Fruit fly (Drosophila melanogaster) whole organism, embryonic: ENCODE measurements around the gene Cdc14.
A peak's percentile ranks its signal among the peaks of the same experiment; 100 is the strongest.

Experiments used
- CG10274 ChIP-seq: fragments of 200-800 bp; sonication (Bioruptor generic); optimal IDR thresholded peaks from 3 replicates; lab custom pipeline; 2017; ENCODE audit warnings: missing biosample characterization, mild to moderate bottlenecking, missing genetic modification characterization
- CG10543 ChIP-seq: fragments of 200-800 bp; sonication (Bioruptor generic); optimal IDR thresholded peaks from 3 replicates; lab custom pipeline; 2017; ENCODE audit warnings: missing biosample characterization, mild to moderate bottlenecking, missing genetic modification characterization, moderate library complexity
- CG10654 ChIP-seq: fragments of 200-800 bp; sonication (Bioruptor generic); optimal IDR thresholded peaks from 2 replicates; lab custom pipeline; 2016; ENCODE audit warnings: missing biosample characterization, missing genetic modification characterization
- CG11560 ChIP-seq: fragments of 200-800 bp; sonication (Bioruptor generic); IDR thresholded peaks from 3 replicates; pipeline ENCODE4 v1.3.6; 2022; ENCODE audit warnings: missing biosample characterization, missing genetic modification characterization
- CG12071 ChIP-seq: fragments of 200-800 bp; sonication (Bioruptor generic); optimal IDR thresholded peaks from 3 replicates; lab custom pipeline; 2018; ENCODE audit warnings: missing biosample characterization, mild to moderate bottlenecking, missing genetic modification characterization
- CG13123 ChIP-seq: fragments of 200-800 bp; sonication (Bioruptor generic); optimal IDR thresholded peaks from 2 replicates; lab custom pipeline; 2016; ENCODE audit warnings: missing biosample characterization, missing genetic modification characterization
- CG14014 ChIP-seq: fragments of 200-800 bp; sonication (Bioruptor generic); IDR thresholded peaks from 2 replicates; pipeline ENCODE4 v1.3.6; 2022; ENCODE audit warnings: missing biosample characterization, missing genetic modification characterization
- CG14667 ChIP-seq: fragments of 200-800 bp; sonication (Bioruptor generic); IDR thresholded peaks from 2 replicates; pipeline ENCODE4 v1.3.6; 2022; ENCODE audit warnings: missing biosample characterization, missing genetic modification characterization
- CG14965 ChIP-seq: fragments of 200-800 bp; sonication (Bioruptor generic); optimal IDR thresholded peaks from 2 replicates; lab custom pipeline; 2016; ENCODE audit warnings: missing biosample characterization, missing genetic modification characterization, borderline replicate concordance
- CG15269 ChIP-seq: fragments of 200-800 bp; sonication (Bioruptor generic); optimal IDR thresholded peaks from 2 replicates; lab custom pipeline; 2018; ENCODE audit warnings: missing biosample characterization, mild to moderate bottlenecking, missing genetic modification characterization, moderate library complexity
- CG15696 ChIP-seq: fragments of 200-800 bp; sonication (Bioruptor generic); optimal IDR thresholded peaks from 2 replicates; lab custom pipeline; 2019; ENCODE audit warnings: missing biosample characterization, mild to moderate bottlenecking, missing genetic modification characterization, moderate library complexity
- CG17186 ChIP-seq: fragments of 200-800 bp; sonication (Bioruptor generic); optimal IDR thresholded peaks from 3 replicates; lab custom pipeline; 2017; ENCODE audit warnings: missing biosample characterization, missing genetic modification reagents, missing genetic modification characterization
- CG2678 ChIP-seq: fragments of 200-800 bp; sonication (Bioruptor generic); optimal IDR thresholded peaks from 3 replicates; lab custom pipeline; 2019; ENCODE audit warnings: missing biosample characterization, mild to moderate bottlenecking, missing genetic modification characterization, moderate library complexity
- CG2875 ChIP-seq: fragments of 200-800 bp; sonication (Bioruptor generic); optimal IDR thresholded peaks from 2 replicates; lab custom pipeline; 2017; ENCODE audit warnings: missing biosample characterization, mild to moderate bottlenecking, missing genetic modification characterization, missing genetic modification reagents
- CG42726 ChIP-seq: fragments of 200-800 bp; sonication (Bioruptor generic); IDR thresholded peaks from 2 replicates; pipeline ENCODE4 v1.3.6; 2022; ENCODE audit warnings: missing biosample characterization, missing genetic modification characterization; ENCODE audit not compliant: partially characterized antibody
- CG6254 ChIP-seq: fragments of 200-800 bp; sonication (Bioruptor generic); optimal IDR thresholded peaks from 3 replicates; lab custom pipeline; 2017; ENCODE audit warnings: mild to moderate bottlenecking, missing biosample characterization, missing genetic modification reagents, missing genetic modification characterization
- CG6765 ChIP-seq: fragments of 200-800 bp; sonication (Bioruptor generic); optimal IDR thresholded peaks from 3 replicates; lab custom pipeline; 2017; ENCODE audit warnings: missing biosample characterization, mild to moderate bottlenecking, missing genetic modification characterization
- CG7839 ChIP-seq: fragments of 200-800 bp; sonication (Bioruptor generic); optimal IDR thresholded peaks from 3 replicates; lab custom pipeline; 2018; ENCODE audit warnings: missing biosample characterization, mild to moderate bottlenecking, missing genetic modification characterization, moderate library complexity
- CG8281 ChIP-seq: fragments of 200-800 bp; sonication (Bioruptor generic); optimal IDR thresholded peaks from 2 replicates; lab custom pipeline; 2018; ENCODE audit warnings: missing biosample characterization, mild to moderate bottlenecking, missing genetic modification characterization, moderate library complexity
- CG8359 ChIP-seq: fragments of 200-800 bp; sonication (Bioruptor generic); optimal IDR thresholded peaks from 2 replicates; lab custom pipeline; 2017; ENCODE audit warnings: missing biosample characterization, mild to moderate bottlenecking, missing genetic modification characterization, borderline replicate concordance
- CG9727 ChIP-seq: fragments of 200-800 bp; sonication (Bioruptor generic); optimal IDR thresholded peaks from 3 replicates; lab custom pipeline; 2017; ENCODE audit warnings: missing biosample characterization, mild to moderate bottlenecking, missing genetic modification characterization
- CTCF ChIP-seq: fragments of 200-800 bp; sonication (Bioruptor generic); optimal IDR thresholded peaks from 2 replicates; lab custom pipeline; 2017; ENCODE audit warnings: missing biosample characterization, mild to moderate bottlenecking, missing genetic modification characterization, moderate library complexity
- CrebB ChIP-seq: fragments of 200-800 bp; sonication (Bioruptor generic); optimal IDR thresholded peaks from 3 replicates; lab custom pipeline; 2018; ENCODE audit warnings: missing biosample characterization, mild to moderate bottlenecking, missing genetic modification characterization
- D19A ChIP-seq: fragments of 200-800 bp; optimal IDR thresholded peaks from 3 replicates; lab custom pipeline; 2019; ENCODE audit warnings: missing biosample characterization, mild to moderate bottlenecking, missing genetic modification characterization, moderate library complexity
- Dad ChIP-seq: fragments of 200-800 bp; sonication (Bioruptor generic); optimal IDR thresholded peaks from 3 replicates; lab custom pipeline; 2016; ENCODE audit warnings: missing biosample characterization, missing genetic modification characterization
- Doc2 ChIP-seq: fragments of 200-800 bp; sonication (Bioruptor generic); IDR thresholded peaks from 2 replicates; pipeline ENCODE4 v1.3.6; 2022; ENCODE audit warnings: missing biosample characterization, missing genetic modification characterization
- Drgx ChIP-seq: fragments of 200-800 bp; sonication (Bioruptor generic); IDR thresholded peaks from 2 replicates; pipeline ENCODE4 v1.3.6; 2022; ENCODE audit warnings: missing biosample characterization, missing genetic modification characterization
- E2f2 ChIP-seq: fragments of 200-800 bp; sonication (Bioruptor generic); IDR thresholded peaks from 2 replicates; pipeline ENCODE4 v1.3.6; 2022; ENCODE audit warnings: missing biosample characterization, missing genetic modification characterization
- H15 ChIP-seq: fragments of 200-800 bp; sonication (Bioruptor generic); IDR thresholded peaks from 3 replicates; pipeline ENCODE4 v1.3.6; 2022; ENCODE audit warnings: missing biosample characterization, missing genetic modification characterization
- Jarid2 ChIP-seq: fragments of 200-800 bp; sonication (Bioruptor generic); optimal IDR thresholded peaks from 3 replicates; lab custom pipeline; 2017; ENCODE audit warnings: mild to moderate bottlenecking, missing biosample characterization, missing genetic modification reagents, missing genetic modification characterization
- Med ChIP-seq: fragments of 200-800 bp; sonication (Bioruptor generic); peaks from one replicate; lab custom pipeline; 2016; ENCODE audit warnings: missing biosample characterization, missing genetic modification characterization, mild to moderate bottlenecking, inconsistent platforms, moderate library complexity
- Meics ChIP-seq: fragments of 200-800 bp; sonication (Bioruptor generic); optimal IDR thresholded peaks from 2 replicates; lab custom pipeline; 2017; ENCODE audit warnings: missing biosample characterization, mild to moderate bottlenecking, missing genetic modification characterization
- NFAT ChIP-seq: fragments of 200-800 bp; sonication (Bioruptor generic); IDR thresholded peaks from 2 replicates; pipeline ENCODE4 v1.3.6; 2022; ENCODE audit warnings: missing biosample characterization, missing genetic modification characterization
- Nf-YA ChIP-seq: fragments of 200-800 bp; sonication (Bioruptor generic); IDR thresholded peaks from 2 replicates; pipeline ENCODE4 v1.3.6; 2022; ENCODE audit warnings: missing biosample characterization, missing genetic modification characterization
- Oli ChIP-seq: fragments of 200-800 bp; sonication (Bioruptor generic); optimal IDR thresholded peaks from 2 replicates; lab custom pipeline; 2018; ENCODE audit warnings: missing biosample characterization, mild to moderate bottlenecking, missing genetic modification characterization, moderate library complexity
- Pdp1 ChIP-seq, 2 experiments: fragments of 200-800 bp; sonication (Bioruptor generic); optimal IDR thresholded peaks; 3 replicates each; lab custom pipeline; 2016; ENCODE audit warnings: missing biosample characterization in 2 of 2, missing genetic modification characterization in 2 of 2, mild to moderate bottlenecking in 1 of 2, moderate library complexity in 1 of 2
- YL-1 ChIP-seq: fragments of 200-800 bp; sonication (Bioruptor generic); optimal IDR thresholded peaks from 3 replicates; lab custom pipeline; 2017; ENCODE audit warnings: missing biosample characterization, mild to moderate bottlenecking, missing genetic modification characterization
- ash1 ChIP-seq: fragments of 200-800 bp; sonication (Bioruptor generic); optimal IDR thresholded peaks from 2 replicates; lab custom pipeline; 2018; ENCODE audit warnings: missing biosample characterization, mild to moderate bottlenecking, missing genetic modification characterization
- bigmax ChIP-seq: fragments of 200-800 bp; sonication (Bioruptor generic); optimal IDR thresholded peaks from 2 replicates; lab custom pipeline; 2018; ENCODE audit warnings: missing biosample characterization, mild to moderate bottlenecking, missing genetic modification characterization
- gsb ChIP-seq: fragments of 200-800 bp; sonication (Bioruptor generic); IDR thresholded peaks from 2 replicates; pipeline ENCODE4 v1.3.6; 2022; ENCODE audit warnings: missing biosample characterization, missing genetic modification characterization
- gsb-n ChIP-seq: fragments of 200-800 bp; sonication (Bioruptor generic); optimal IDR thresholded peaks from 3 replicates; lab custom pipeline; 2018; ENCODE audit warnings: missing biosample characterization, mild to moderate bottlenecking, missing genetic modification characterization
- her ChIP-seq: fragments of 200-800 bp; sonication (Bioruptor generic); optimal IDR thresholded peaks from 2 replicates; lab custom pipeline; 2016; ENCODE audit warnings: missing biosample characterization, missing genetic modification characterization
- kah ChIP-seq: fragments of 200-800 bp; sonication (Bioruptor generic); optimal IDR thresholded peaks from 2 replicates; lab custom pipeline; 2018; ENCODE audit warnings: missing biosample characterization, mild to moderate bottlenecking, missing genetic modification characterization
- lov ChIP-seq, 2 experiments: fragments of 200-800 bp in 1 of 2; fragments of >200 bp in 1 of 2; sonication (Bioruptor generic) in 1 of 2; IDR thresholded peaks in 1 of 2; optimal IDR thresholded peaks in 1 of 2; 2 replicates in 1 of 2; 3 replicates in 1 of 2; pipeline versions ENCODE4 v1.3.6 to Lab custom; 2017 to 2022; ENCODE audit warnings: missing biosample characterization in 1 of 2, missing genetic modification characterization in 1 of 2
- org-1 ChIP-seq: fragments of 200-800 bp; sonication (Bioruptor generic); optimal IDR thresholded peaks from 2 replicates; lab custom pipeline; 2017; ENCODE audit warnings: missing biosample characterization, missing genetic modification characterization
- pb ChIP-seq: fragments of 200-800 bp; sonication (Bioruptor generic); optimal IDR thresholded peaks from 3 replicates; lab custom pipeline; 2016; ENCODE audit warnings: missing biosample characterization, missing genetic modification characterization
- sob ChIP-seq: fragments of 200-800 bp; sonication (Bioruptor generic); IDR thresholded peaks from 2 replicates; pipeline ENCODE4 v1.3.6; 2022; ENCODE audit warnings: missing biosample characterization, missing genetic modification characterization
- sr ChIP-seq: fragments of 200-800 bp; sonication (Bioruptor generic); IDR thresholded peaks from 3 replicates; pipeline ENCODE4 v1.3.6; 2022; ENCODE audit warnings: missing biosample characterization, missing genetic modification characterization
- tio ChIP-seq: fragments of 200-800 bp; sonication (Bioruptor generic); optimal IDR thresholded peaks from 2 replicates; lab custom pipeline; 2017; ENCODE audit warnings: missing biosample characterization, missing genetic modification characterization, inconsistent platforms
- z ChIP-seq: fragments of 200-800 bp; sonication (Bioruptor generic); IDR thresholded peaks from 3 replicates; pipeline ENCODE4 v1.3.6; 2022; ENCODE audit warnings: missing biosample characterization, missing genetic modification characterization

Cdc14 gene

dm6 chr2L:7813357-7813756, 2.9 kb upstream of the Cdc14 start (continued):
- peak; percentile 56 for TF ChIP-seq ash1 (GFP tag; lab: Kevin White, UChicago)
- peak; percentile 22 for TF ChIP-seq gsb-n (tag; lab: Kevin White, UChicago)
- peak; percentile 24 for TF ChIP-seq bigmax (GFP tag; lab: Kevin White, UChicago)
- TF ChIP-seq CG8359: peak; percentile 42
- peak; percentile 61; the same call in 1 of the 2 replicates for TF ChIP-seq CG14014 (GFP tag; lab: Robert Waterston, UW)
- TF ChIP-seq CG2875 (GFP tag; lab: Kevin White, UChicago): peak; percentile 35
- peak; percentile 26 for TF ChIP-seq CG17186 (GFP tag; lab: Kevin White, UChicago)
- peak; percentile 11 for TF ChIP-seq her (GFP tag; lab: Kevin White, UChicago)
- peak; percentile 73 for TF ChIP-seq CG15696 (tag; lab: Kevin White, UChicago)
- peak; percentile 75 for TF ChIP-seq CG12071 (GFP tag; lab: Kevin White, UChicago)
- peak; percentile 24 for TF ChIP-seq CG13123 (GFP tag; lab: Kevin White, UChicago)
- no peak for TF ChIP-seq Dad (GFP tag; lab: Kevin White, UChicago)
- TF ChIP-seq tio (GFP tag; lab: Kevin White, UChicago): no peak
- TF ChIP-seq CG14667 (GFP tag; lab: Robert Waterston, UW): no peak
- peak; percentile 21; the same call in 1 of the 2 replicates for TF ChIP-seq gsb (GFP tag; lab: Robert Waterston, UW)
- peak; percentile 56 for TF ChIP-seq CG9727
- peak; percentile 64; the same call in 1 of the 3 replicates for TF ChIP-seq z (GFP tag; lab: Robert Waterston, UW)
- TF ChIP-seq CG2678 (tag; lab: Kevin White, UChicago): peak; percentile 80
- no peak for TF ChIP-seq CTCF
- TF ChIP-seq CG6254: peak; percentile 69
- no peak for TF ChIP-seq Drgx (GFP tag; lab: Robert Waterston, UW)
- TF ChIP-seq CG42726: no peak
- TF ChIP-seq E2f2 (GFP tag; lab: Robert Waterston, UW): peak; percentile 14; the same call in 1 of the 2 replicates
- peak; percentile 11 for TF ChIP-seq CG7839 (tag; lab: Kevin White, UChicago)
- peak; percentile 35 for TF ChIP-seq Jarid2 (GFP tag; lab: Kevin White, UChicago)
- TF ChIP-seq Oli: no peak
- peak; percentile 86 for TF ChIP-seq CG10543 (GFP tag; lab: Kevin White, UChicago)
- TF ChIP-seq CG15269 (tag; lab: Kevin White, UChicago): no peak
- no peak for TF ChIP-seq CG14965 (GFP tag; lab: Kevin White, UChicago)
- peak; percentile 92 for TF ChIP-seq Med (GFP tag; lab: Kevin White, UChicago)
- peak; percentile 78 for TF ChIP-seq D19A (tag; lab: Kevin White, UChicago)
- TF ChIP-seq sob (GFP tag; lab: Robert Waterston, UW): peak; percentile 73; the same call in 1 of the 2 replicates
- peak; percentile 35 for TF ChIP-seq org-1 (GFP tag; lab: Kevin White, UChicago)
- peak; percentile 42 for TF ChIP-seq CG8281
- no peak for TF ChIP-seq sr
- peak; percentile 38 for TF ChIP-seq CG10654 (GFP tag; lab: Kevin White, UChicago)
- no peak for TF ChIP-seq pb (GFP tag; lab: Kevin White, UChicago)
- peak; percentile 15; the same call in 1 of the 3 replicates for TF ChIP-seq CG11560 (tag; lab: Robert Waterston, UW)
- peak; percentile 10 for TF ChIP-seq YL-1 (GFP tag; lab: Kevin White, UChicago)
- peak; percentile 73 for TF ChIP-seq CG6765
- TF ChIP-seq Meics (GFP tag; lab: Kevin White, UChicago): peak; percentile 69
- peak; percentile 50 for TF ChIP-seq CrebB (tag; lab: Kevin White, UChicago)
- no peak for TF ChIP-seq Doc2 (GFP tag; lab: Robert Waterston, UW)
- TF ChIP-seq kah (GFP tag; lab: Kevin White, UChicago): no peak
- no peak for TF ChIP-seq H15
- peak; percentile 14 for TF ChIP-seq CG10274 (GFP tag; lab: Kevin White, UChicago)
- peak; percentile 65; the same call in 1 of the 2 replicates for TF ChIP-seq NFAT (GFP tag; lab: Robert Waterston, UW)
- TF ChIP-seq Pdp1 (GFP tag; optimal IDR thresholded peaks at IDR 0.05; lab: Kevin White, UChicago): peak in 1 of 2 experiments; percentile 21
- 0 out of 2 replicates have a peak, but pooled peaks have one; percentile 20 for TF ChIP-seq Nf-YA
- no peak for TF ChIP-seq lov (optimal IDR thresholded peaks at IDR 0.05; lab: Kevin White, UChicago)
- 0 out of 3 replicates have a peak, but pooled peaks have one; percentile 55 for TF ChIP-seq lov (GFP tag; IDR thresholded peaks at IDR 0.05; lab: Robert Waterston, UW)
